Fruit fly (Drosophila melanogaster): ENCODE results near the gene CG42327.
A peak's percentile ranks its signal among the peaks of the same experiment; 100 is the strongest.

The CG42327 gene

DNA sequence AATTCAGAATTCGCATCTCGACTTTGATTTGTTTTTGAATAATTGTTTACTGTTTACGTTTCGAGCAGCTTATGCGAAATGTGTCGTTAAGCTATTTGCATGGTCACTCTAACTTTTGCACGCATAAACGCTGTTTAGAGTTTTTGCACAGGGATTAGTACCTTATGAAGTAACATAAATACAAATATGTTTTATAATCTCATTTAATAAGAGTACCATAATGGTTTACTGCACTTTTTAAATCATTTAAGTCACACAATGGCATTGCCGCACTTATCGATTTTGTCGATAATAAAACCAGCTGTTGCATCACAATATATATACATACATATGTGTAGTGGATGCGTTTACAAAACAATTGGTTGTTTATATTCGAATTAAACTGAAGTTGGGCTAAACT lies 29.4 kb upstream of the CG42327 start, which contains the start of the genes CG6813 and CG18764 (continued):
- no peak for TF ChIP-seq CG5953 (GFP tag; IDR thresholded peaks at IDR 0.05)
- no peak for TF ChIP-seq bigmax (GFP tag; optimal IDR thresholded peaks at IDR 0.05)
- no peak for TF ChIP-seq Fer2 (tag; optimal IDR thresholded peaks at IDR 0.05)
- no peak for TF ChIP-seq Hsf (GFP tag; optimal IDR thresholded peaks at IDR 0.05)
- TF ChIP-seq CG11504 (tag; optimal IDR thresholded peaks at IDR 0.05), result no peak
- TF ChIP-seq Dip2 (GFP tag; IDR thresholded peaks at IDR 0.05), result no peak
- no peak for TF ChIP-seq Elba2 (GFP tag; optimal IDR thresholded peaks at IDR 0.05)
- no peak for TF ChIP-seq her (GFP tag; optimal IDR thresholded peaks at IDR 0.05)
- no peak for TF ChIP-seq CG10979 (tag; optimal IDR thresholded peaks at IDR 0.05)
- peak; percentile 61; the same call in 1 of the 2 replicates for TF ChIP-seq sna (GFP tag; IDR thresholded peaks at IDR 0.05; ENCODE audit: partially characterized antibody)
- no peak for TF ChIP-seq NC2α (GFP tag; optimal IDR thresholded peaks at IDR 0.05)
- peak; percentile 72 for TF ChIP-seq Med (GFP tag)
- peak; percentile 68; the same call in 1 of the 2 replicates for TF ChIP-seq onecut (GFP tag; IDR thresholded peaks at IDR 0.05)
- TF ChIP-seq CG30020 (tag; optimal IDR thresholded peaks at IDR 0.05), result peak; percentile 0
- TF ChIP-seq tap (tag; optimal IDR thresholded peaks at IDR 0.05), result no peak
- TF ChIP-seq abd-A (tag; optimal IDR thresholded peaks at IDR 0.05), result no peak
- peak; percentile 11 for TF ChIP-seq CG12659 (GFP tag; optimal IDR thresholded peaks at IDR 0.05)
- no peak for TF ChIP-seq HLH54F (GFP tag; optimal IDR thresholded peaks at IDR 0.05)
- no peak for TF ChIP-seq pum (GFP tag; optimal IDR thresholded peaks at IDR 0.05)
- peak; percentile 28; the same call in 1 of the 2 replicates for TF ChIP-seq hbn (GFP tag; IDR thresholded peaks at IDR 0.05; ENCODE audit: partially characterized antibody)
- no peak for TF ChIP-seq org-1 (GFP tag; optimal IDR thresholded peaks at IDR 0.05)
- TF ChIP-seq Nf-YC (tag; optimal IDR thresholded peaks at IDR 0.05), result no peak
- TF ChIP-seq Side (GFP tag; optimal IDR thresholded peaks at IDR 0.05), result no peak
- TF ChIP-seq CG9797 (GFP tag; optimal IDR thresholded peaks at IDR 0.05), result peak; percentile 10
- TF ChIP-seq Pdp1 (GFP tag; optimal IDR thresholded peaks at IDR 0.05), result peak in 1 of 2 experiments; percentile 94
- no peak for TF ChIP-seq CG10654 (GFP tag; optimal IDR thresholded peaks at IDR 0.05)
- no peak for TF ChIP-seq klu (GFP tag; IDR thresholded peaks at IDR 0.05)
- no peak for TF ChIP-seq cad (GFP tag; optimal IDR thresholded peaks at IDR 0.05)
- TF ChIP-seq Xbp1 (GFP tag; optimal IDR thresholded peaks at IDR 0.05), result no peak
- no peak for TF ChIP-seq corto (GFP tag; optimal IDR thresholded peaks at IDR 0.05)
- TF ChIP-seq CG34376 (GFP tag; optimal IDR thresholded peaks at IDR 0.05), result peak; percentile 14
- TF ChIP-seq vfl (GFP tag; optimal IDR thresholded peaks at IDR 0.05), result no peak
- TF ChIP-seq Myb (GFP tag; optimal IDR thresholded peaks at IDR 0.05), result peak; percentile 41
- no peak for TF ChIP-seq CG17186 (GFP tag; optimal IDR thresholded peaks at IDR 0.05)
- TF ChIP-seq CG12391 (tag; optimal IDR thresholded peaks at IDR 0.05), result no peak
- no peak for TF ChIP-seq CG8281 (tag; optimal IDR thresholded peaks at IDR 0.05)
- no peak for TF ChIP-seq nerfin-1 (tag; optimal IDR thresholded peaks at IDR 0.05)
- no peak for TF ChIP-seq cato (GFP tag; optimal IDR thresholded peaks at IDR 0.05; ENCODE audit: borderline replicate concordance)
- no peak for TF ChIP-seq gcm (GFP tag; optimal IDR thresholded peaks at IDR 0.05)
- TF ChIP-seq az2 (GFP tag; optimal IDR thresholded peaks at IDR 0.05), result no peak
- TF ChIP-seq disco-r (GFP tag; optimal IDR thresholded peaks at IDR 0.05), result no peak
- TF ChIP-seq CrebB (tag; optimal IDR thresholded peaks at IDR 0.05), result no peak
- TF ChIP-seq gsb-n (tag; optimal IDR thresholded peaks at IDR 0.05), result no peak
- TF ChIP-seq chm (GFP tag; IDR thresholded peaks at IDR 0.05), result no peak
- TF ChIP-seq seq (GFP tag; IDR thresholded peaks at IDR 0.05), result no peak
- no peak for TF ChIP-seq B-H1 (GFP tag; IDR thresholded peaks at IDR 0.05)
- TF ChIP-seq CG2116 (GFP tag; optimal IDR thresholded peaks at IDR 0.05), result peak; percentile 84
- TF ChIP-seq CG7786 (GFP tag; optimal IDR thresholded peaks at IDR 0.05), result no peak
- peak; percentile 59; the same call in 1 of the 4 replicates for TF ChIP-seq Dll (GFP tag; IDR thresholded peaks at IDR 0.05; ENCODE audit: partially characterized antibody)
- TF ChIP-seq Ets97D (GFP tag; optimal IDR thresholded peaks at IDR 0.05), result peak; percentile 7
- TF ChIP-seq ap (GFP tag; IDR thresholded peaks at IDR 0.05), result no peak
- TF ChIP-seq Taf1 (GFP tag; IDR thresholded peaks at IDR 0.05), result no peak
